Worm (Caenorhabditis elegans) whole organism, L1 larva: ENCODE data around the gene nrps-1.

ENCODE experiments used
- C34B4.2 ChIP-seq: sonication (generic microtip); optimal IDR thresholded peaks from 2 replicates; lab custom pipeline; 2017; ENCODE audit warnings: mild to moderate bottlenecking, missing genetic modification characterization, missing compliant biosample characterization
- aha-1 ChIP-seq: fragments of 150-350 bp; optimal IDR thresholded peaks from 2 replicates; lab custom pipeline; 2014; ENCODE audit warnings: missing biosample characterization, missing genetic modification characterization
- alr-1 ChIP-seq: fragments of 200-800 bp; sonication (Bioruptor generic); optimal IDR thresholded peaks from 2 replicates; lab custom pipeline; 2018; ENCODE audit warnings: borderline replicate concordance, mild to moderate bottlenecking, missing genetic modification characterization, missing compliant biosample characterization
- ama-1 ChIP-seq: fragments of 150-350 bp; optimal IDR thresholded peaks from 2 replicates; lab custom pipeline; 2014
- efl-3 ChIP-seq: fragments of 200-800 bp; sonication (Bioruptor generic); optimal IDR thresholded peaks from 2 replicates; lab custom pipeline; 2018; ENCODE audit warnings: mild to moderate bottlenecking, missing genetic modification characterization, missing compliant biosample characterization
- fos-1 ChIP-seq: fragments of 150-350 bp; optimal IDR thresholded peaks from 2 replicates; lab custom pipeline; 2014; ENCODE audit warnings: missing biosample characterization, missing genetic modification characterization
- hlh-4 ChIP-seq: sonication (generic microtip); optimal IDR thresholded peaks from 2 replicates; lab custom pipeline; 2016; ENCODE audit warnings: mild to moderate bottlenecking, missing genetic modification characterization, missing compliant biosample characterization
- lin-14 ChIP-seq: fragments of 200-800 bp; sonication (Bioruptor generic); optimal IDR thresholded peaks from 2 replicates; lab custom pipeline; 2018; ENCODE audit warnings: mild to moderate bottlenecking, missing genetic modification characterization, moderate library complexity, missing compliant biosample characterization
- lin-35 ChIP-seq, 2 experiments: fragments of 150-350 bp; optimal IDR thresholded peaks; 2 replicates each; lab custom pipeline; 2014; ENCODE audit warnings: missing biosample characterization in 2 of 2, missing genetic modification characterization in 2 of 2, missing genetic modification reagents in 2 of 2
- mef-2 ChIP-seq: fragments of 150-350 bp; optimal IDR thresholded peaks from 2 replicates; lab custom pipeline; 2014; ENCODE audit warnings: missing biosample characterization, missing genetic modification characterization
- nhr-11 ChIP-seq: fragments of 150-350 bp; optimal IDR thresholded peaks from 2 replicates; lab custom pipeline; 2014; ENCODE audit warnings: missing biosample characterization, missing genetic modification characterization
- nhr-19 ChIP-seq: fragments of 200-800 bp; sonication (Bioruptor generic); conservative IDR thresholded peaks from 2 replicates; pipeline ENCODE4 v1.3.6; 2022; ENCODE audit warnings: missing genetic modification characterization, missing compliant biosample characterization
- nhr-28 ChIP-seq: fragments of 150-350 bp; optimal IDR thresholded peaks from 2 replicates; lab custom pipeline; 2014; ENCODE audit warnings: missing biosample characterization, missing genetic modification characterization
- pag-3 ChIP-seq: sonication (generic microtip); optimal IDR thresholded peaks from 2 replicates; lab custom pipeline; 2017; ENCODE audit warnings: missing genetic modification characterization, mild to moderate bottlenecking, missing compliant biosample characterization, antibody characterized with exemption, borderline replicate concordance; ENCODE audit not compliant: insufficient read depth
- pax-3 ChIP-seq: fragments of 200-800 bp; sonication (Bioruptor generic); optimal IDR thresholded peaks from 2 replicates; lab custom pipeline; 2018; ENCODE audit warnings: mild to moderate bottlenecking, missing genetic modification characterization, moderate library complexity, missing compliant biosample characterization
- rnt-1 ChIP-seq: sonication (generic microtip); optimal IDR thresholded peaks from 2 replicates; lab custom pipeline; 2016; ENCODE audit warnings: mild to moderate bottlenecking, missing genetic modification characterization, moderate library complexity, missing compliant biosample characterization
- tbx-2 ChIP-seq: sonication (generic microtip); optimal IDR thresholded peaks from 2 replicates; lab custom pipeline; 2016; ENCODE audit warnings: missing genetic modification characterization, missing compliant biosample characterization
- tlp-1 ChIP-seq: fragments of 150-350 bp; optimal IDR thresholded peaks from 2 replicates; lab custom pipeline; 2014; ENCODE audit warnings: missing biosample characterization, missing genetic modification characterization
- unc-62 ChIP-seq: fragments of 150-350 bp; optimal IDR thresholded peaks from 2 replicates; lab custom pipeline; 2014; ENCODE audit warnings: missing biosample characterization, missing genetic modification reagents, missing genetic modification characterization
- unc-98 ChIP-seq: fragments of 200-800 bp; sonication (Bioruptor generic); IDR thresholded peaks from 2 replicates; pipeline ENCODE4 v1.3.6; 2022; ENCODE audit warnings: missing genetic modification characterization, missing compliant biosample characterization
- zip-4 ChIP-seq: fragments of 200-800 bp; sonication (Bioruptor generic); optimal IDR thresholded peaks from 2 replicates; lab custom pipeline; 2018; ENCODE audit warnings: mild to moderate bottlenecking, missing genetic modification characterization, moderate library complexity, missing compliant biosample characterization
- ztf-11 ChIP-seq, 2 experiments: sonication (generic microtip); optimal IDR thresholded peaks; 2 replicates each; lab custom pipeline; 2016 to 2017; ENCODE audit warnings: missing genetic modification characterization in 2 of 2, missing biosample characterization in 1 of 2, missing compliant biosample characterization in 1 of 2

nrps-1 gene

DNA sequence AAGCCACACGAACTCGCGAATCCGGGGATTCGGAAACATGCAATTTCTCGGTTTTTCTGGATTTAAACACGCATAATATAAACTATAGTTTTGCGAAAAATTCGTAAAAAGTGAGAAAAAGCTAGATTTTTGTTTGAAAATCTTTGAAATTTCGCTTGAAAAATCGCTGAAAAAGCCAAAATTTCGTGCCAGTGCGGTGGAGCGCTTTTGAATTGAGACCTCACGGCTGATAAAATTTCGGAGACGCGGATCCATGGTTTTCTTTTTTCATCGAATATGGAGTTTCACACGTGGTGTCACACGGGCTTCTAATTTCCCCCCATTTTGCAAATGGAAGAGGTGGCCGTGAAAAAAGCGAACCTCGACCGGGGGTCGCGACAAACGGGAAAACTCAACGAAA lies 55.8 kb downstream of the nrps-1 start:
- TF ChIP-seq pag-3 (tag; lab: Kevin White, UChicago), result no peak
- TF ChIP-seq hlh-4 (tag; lab: Kevin White, UChicago), result no peak
- TF ChIP-seq efl-3, result no peak
- no peak for TF ChIP-seq unc-98 (GFP tag; lab: Robert Waterston, UW)
- no peak for TF ChIP-seq mef-2 (tag; lab: Kevin White, UChicago)
- no peak for TF ChIP-seq zip-4 (GFP tag; lab: Kevin White, UChicago)
- no peak for TF ChIP-seq nhr-19 (GFP tag; lab: Robert Waterston, UW)
- no peak for TF ChIP-seq nhr-11 (tag; lab: Kevin White, UChicago)
- no peak for TF ChIP-seq tbx-2 (tag; lab: Kevin White, UChicago)
- TF ChIP-seq nhr-28, result no peak
- TF ChIP-seq ama-1 (lab: Kevin White, UChicago), result no peak
- TF ChIP-seq ztf-11 (tag; optimal IDR thresholded peaks at IDR 0.05; lab: Kevin White, UChicago), result no peak
- no peak for TF ChIP-seq C34B4.2 (tag; lab: Kevin White, UChicago)
- no peak for TF ChIP-seq pax-3
- no peak for TF ChIP-seq alr-1 (tag; lab: Kevin White, UChicago)
- no peak for TF ChIP-seq tlp-1 (tag; lab: Kevin White, UChicago)

DNA sequence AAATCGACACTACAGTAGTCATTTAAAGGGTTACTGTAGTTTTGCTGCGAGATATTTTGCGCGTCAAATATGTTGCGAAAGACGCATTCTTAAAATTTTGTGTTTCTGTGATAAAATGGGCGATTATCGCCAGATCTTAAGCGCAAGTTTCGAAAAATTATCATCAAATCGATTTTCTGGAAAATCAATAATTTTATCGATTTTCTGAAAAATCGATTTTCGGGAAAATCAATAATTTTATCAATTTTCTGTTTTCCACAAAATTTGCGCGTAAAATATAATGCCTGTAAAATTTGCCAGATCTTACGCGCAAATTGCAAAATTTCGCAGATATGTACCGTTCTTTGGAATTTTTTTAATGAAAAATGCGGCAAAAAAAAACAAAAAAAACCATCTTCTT lies 57.6 kb downstream of the nrps-1 start:
- TF ChIP-seq unc-62 (no peak), fos-1 (no peak), lin-14 (GFP tag; lab: Kevin White, UChicago) (no peak), pax-3 (no peak), lin-35 (GFP tag; optimal IDR thresholded peaks at IDR 0.05; lab: Kevin White, UChicago) (no peak), aha-1 (no peak), rnt-1 (no peak)
